Worm (Caenorhabditis elegans) whole organism, L1 larva: ENCODE results near the gene F18E9.7.
A peak's percentile ranks its signal among the peaks of the same experiment; 100 is the strongest.

Source experiments
- C04F5.9 ChIP-seq: sonication (generic microtip); optimal IDR thresholded peaks from 2 replicates; lab custom pipeline; 2016; ENCODE audit warnings: missing genetic modification characterization, missing compliant biosample characterization
- C16A3.4 ChIP-seq: fragments of 150-350 bp; optimal IDR thresholded peaks from 2 replicates; lab custom pipeline; 2014; ENCODE audit warnings: missing biosample characterization, missing genetic modification characterization
- C34B4.2 ChIP-seq: sonication (generic microtip); optimal IDR thresholded peaks from 2 replicates; lab custom pipeline; 2017; ENCODE audit warnings: mild to moderate bottlenecking, missing genetic modification characterization, missing compliant biosample characterization
- aha-1 ChIP-seq: fragments of 150-350 bp; optimal IDR thresholded peaks from 2 replicates; lab custom pipeline; 2014; ENCODE audit warnings: missing biosample characterization, missing genetic modification characterization
- alr-1 ChIP-seq: fragments of 200-800 bp; sonication (Bioruptor generic); optimal IDR thresholded peaks from 2 replicates; lab custom pipeline; 2018; ENCODE audit warnings: borderline replicate concordance, mild to moderate bottlenecking, missing genetic modification characterization, missing compliant biosample characterization
- ama-1 ChIP-seq: fragments of 150-350 bp; optimal IDR thresholded peaks from 2 replicates; lab custom pipeline; 2014
- blmp-1 ChIP-seq: fragments of 150-350 bp; optimal IDR thresholded peaks from 2 replicates; lab custom pipeline; 2014; ENCODE audit warnings: missing biosample characterization, missing genetic modification characterization
- ceh-63 ChIP-seq: fragments of 200-800 bp; sonication (Bioruptor generic); optimal IDR thresholded peaks from 2 replicates; lab custom pipeline; 2018; ENCODE audit warnings: mild to moderate bottlenecking, missing genetic modification characterization, missing compliant biosample characterization
- ceh-8 ChIP-seq: fragments of 200-800 bp; sonication (Bioruptor generic); optimal IDR thresholded peaks from 2 replicates; lab custom pipeline; 2018; ENCODE audit warnings: mild to moderate bottlenecking, missing genetic modification characterization, moderate library complexity, missing compliant biosample characterization
- ceh-82 ChIP-seq, 3 experiments: fragments of 150-350 bp in 1 of 3; sonication (generic microtip) in 2 of 3; optimal IDR thresholded peaks; 2 replicates each; lab custom pipeline; 2014 to 2017; ENCODE audit warnings: missing biosample characterization in 3 of 3, missing genetic modification characterization in 3 of 3
- ceh-90 ChIP-seq: sonication (generic microtip); optimal IDR thresholded peaks from 2 replicates; lab custom pipeline; 2016; ENCODE audit warnings: missing genetic modification characterization, missing compliant biosample characterization
- ces-1 ChIP-seq: fragments of 150-350 bp; optimal IDR thresholded peaks from 2 replicates; lab custom pipeline; 2014; ENCODE audit warnings: missing biosample characterization, missing genetic modification reagents, missing genetic modification characterization
- dsc-1 ChIP-seq: sonication (generic microtip); optimal IDR thresholded peaks from 2 replicates; lab custom pipeline; 2016; ENCODE audit warnings: mild to moderate bottlenecking, missing genetic modification characterization, missing compliant biosample characterization
- efl-3 ChIP-seq: fragments of 200-800 bp; sonication (Bioruptor generic); optimal IDR thresholded peaks from 2 replicates; lab custom pipeline; 2018; ENCODE audit warnings: mild to moderate bottlenecking, missing genetic modification characterization, missing compliant biosample characterization
- egl-13 ChIP-seq: sonication (generic microtip); optimal IDR thresholded peaks from 2 replicates; lab custom pipeline; 2016; ENCODE audit warnings: missing genotype, missing genetic modification reagents, missing genetic modification characterization, missing compliant biosample characterization
- ets-5 ChIP-seq: fragments of 200-800 bp; sonication (Bioruptor generic); IDR thresholded peaks from 2 replicates; pipeline ENCODE4 v1.3.6; 2022; ENCODE audit warnings: missing genetic modification characterization, missing compliant biosample characterization
- fkh-4 ChIP-seq: sonication (generic microtip); optimal IDR thresholded peaks from 2 replicates; lab custom pipeline; 2016; ENCODE audit warnings: missing compliant biosample characterization, missing genetic modification characterization, borderline replicate concordance
- fos-1 ChIP-seq: fragments of 150-350 bp; optimal IDR thresholded peaks from 2 replicates; lab custom pipeline; 2014; ENCODE audit warnings: missing biosample characterization, missing genetic modification characterization
- grh-1 ChIP-seq: fragments of 200-800 bp; sonication (Bioruptor generic); IDR thresholded peaks from 2 replicates; pipeline ENCODE4 v1.3.6; 2022; ENCODE audit warnings: missing genetic modification reagents, missing genetic modification characterization, missing compliant biosample characterization
- irx-1 ChIP-seq: sonication (generic microtip); optimal IDR thresholded peaks from 2 replicates; lab custom pipeline; 2016; ENCODE audit warnings: missing genetic modification characterization, missing compliant biosample characterization
- isw-1 ChIP-seq: fragments of 200-800 bp; sonication (Bioruptor generic); IDR thresholded peaks from 2 replicates; pipeline ENCODE4 v1.3.6; 2022; ENCODE audit warnings: missing genetic modification characterization, missing compliant biosample characterization
- lin-14 ChIP-seq: fragments of 200-800 bp; sonication (Bioruptor generic); optimal IDR thresholded peaks from 2 replicates; lab custom pipeline; 2018; ENCODE audit warnings: mild to moderate bottlenecking, missing genetic modification characterization, moderate library complexity, missing compliant biosample characterization
- lin-35 ChIP-seq, 2 experiments: fragments of 150-350 bp; optimal IDR thresholded peaks; 2 replicates each; lab custom pipeline; 2014; ENCODE audit warnings: missing biosample characterization in 2 of 2, missing genetic modification characterization in 2 of 2, missing genetic modification reagents in 2 of 2
- lin-39 ChIP-seq: fragments of 150-350 bp; optimal IDR thresholded peaks from 2 replicates; lab custom pipeline; 2014; ENCODE audit warnings: missing biosample characterization, missing genetic modification reagents, missing genetic modification characterization
- lir-3 ChIP-seq: sonication (generic microtip); optimal IDR thresholded peaks from 2 replicates; lab custom pipeline; 2016; ENCODE audit warnings: mild to moderate bottlenecking, missing genetic modification characterization, moderate library complexity, missing compliant biosample characterization; ENCODE audit not compliant: poor library complexity
- mab-9 ChIP-seq: fragments of 200-800 bp; sonication (Bioruptor generic); IDR thresholded peaks from 2 replicates; pipeline ENCODE4 v1.3.6; 2022; ENCODE audit warnings: missing genetic modification reagents, missing genetic modification characterization, missing compliant biosample characterization
- mdl-1 ChIP-seq, 2 experiments: fragments of 150-350 bp; optimal IDR thresholded peaks; 2 replicates each; lab custom pipeline; 2014 to 2017; ENCODE audit warnings: missing biosample characterization in 2 of 2, missing genetic modification characterization in 2 of 2, inconsistent platforms in 1 of 2
- mef-2 ChIP-seq: fragments of 150-350 bp; optimal IDR thresholded peaks from 2 replicates; lab custom pipeline; 2014; ENCODE audit warnings: missing biosample characterization, missing genetic modification characterization
- nhr-11 ChIP-seq: fragments of 150-350 bp; optimal IDR thresholded peaks from 2 replicates; lab custom pipeline; 2014; ENCODE audit warnings: missing biosample characterization, missing genetic modification characterization
- nhr-12 ChIP-seq: sonication (generic microtip); optimal IDR thresholded peaks from 2 replicates; lab custom pipeline; 2017; ENCODE audit warnings: missing biosample characterization, missing genetic modification characterization
- nhr-19 ChIP-seq: fragments of 200-800 bp; sonication (Bioruptor generic); conservative IDR thresholded peaks from 2 replicates; pipeline ENCODE4 v1.3.6; 2022; ENCODE audit warnings: missing genetic modification characterization, missing compliant biosample characterization
- nhr-20 ChIP-seq: sonication (generic microtip); optimal IDR thresholded peaks from 2 replicates; lab custom pipeline; 2016; ENCODE audit warnings: mild to moderate bottlenecking, missing genetic modification characterization, missing compliant biosample characterization
- nhr-28 ChIP-seq: fragments of 150-350 bp; optimal IDR thresholded peaks from 2 replicates; lab custom pipeline; 2014; ENCODE audit warnings: missing biosample characterization, missing genetic modification characterization
- nhr-47 ChIP-seq: sonication (generic microtip); optimal IDR thresholded peaks from 2 replicates; lab custom pipeline; 2016; ENCODE audit warnings: mild to moderate bottlenecking, missing genetic modification characterization, moderate library complexity, missing compliant biosample characterization
- nhr-71 ChIP-seq: sonication (generic microtip); optimal IDR thresholded peaks from 2 replicates; lab custom pipeline; 2016; ENCODE audit warnings: mild to moderate bottlenecking, missing genetic modification characterization, moderate library complexity, missing compliant biosample characterization
- nhr-76 ChIP-seq: sonication (generic microtip); optimal IDR thresholded peaks from 2 replicates; lab custom pipeline; 2017; ENCODE audit warnings: missing biosample characterization, missing genetic modification characterization
- nhr-77 ChIP-seq: fragments of 150-350 bp; optimal IDR thresholded peaks from 2 replicates; lab custom pipeline; 2014; ENCODE audit warnings: missing biosample characterization, missing genetic modification characterization
- nhr-85 ChIP-seq: sonication (generic microtip); peaks from one replicate; lab custom pipeline; 2016; ENCODE audit warnings: missing genetic modification characterization, inconsistent platforms, missing compliant biosample characterization
- pqm-1 ChIP-seq: sonication (generic microtip); optimal IDR thresholded peaks from 3 replicates; lab custom pipeline; 2017; ENCODE audit warnings: missing biosample characterization, missing genetic modification characterization
- rnt-1 ChIP-seq: sonication (generic microtip); optimal IDR thresholded peaks from 2 replicates; lab custom pipeline; 2016; ENCODE audit warnings: mild to moderate bottlenecking, missing genetic modification characterization, moderate library complexity, missing compliant biosample characterization
- snpc-4 ChIP-seq: fragments of 150-350 bp; optimal IDR thresholded peaks from 2 replicates; lab custom pipeline; 2014; ENCODE audit warnings: missing biosample characterization, missing genetic modification characterization
- snu-23 ChIP-seq: sonication (generic microtip); optimal IDR thresholded peaks from 2 replicates; lab custom pipeline; 2016; ENCODE audit warnings: missing genetic modification characterization, missing compliant biosample characterization
- sox-4 ChIP-seq: sonication (generic microtip); optimal IDR thresholded peaks from 2 replicates; lab custom pipeline; 2016; ENCODE audit warnings: missing genetic modification characterization, missing compliant biosample characterization
- sptf-1 ChIP-seq: fragments of 150-350 bp; optimal IDR thresholded peaks from 2 replicates; lab custom pipeline; 2014; ENCODE audit warnings: missing biosample characterization, missing genetic modification characterization
- swsn-7 ChIP-seq: sonication (generic microtip); optimal IDR thresholded peaks from 2 replicates; lab custom pipeline; 2016; ENCODE audit warnings: missing genetic modification characterization, missing compliant biosample characterization
- tbx-2 ChIP-seq: sonication (generic microtip); optimal IDR thresholded peaks from 2 replicates; lab custom pipeline; 2016; ENCODE audit warnings: missing genetic modification characterization, missing compliant biosample characterization
- tlp-1 ChIP-seq: fragments of 150-350 bp; optimal IDR thresholded peaks from 2 replicates; lab custom pipeline; 2014; ENCODE audit warnings: missing biosample characterization, missing genetic modification characterization
- unc-30 ChIP-seq: sonication (generic microtip); optimal IDR thresholded peaks from 2 replicates; lab custom pipeline; 2017; ENCODE audit warnings: missing biosample characterization, missing genetic modification characterization
- unc-86 ChIP-seq: sonication (generic microtip); optimal IDR thresholded peaks from 2 replicates; lab custom pipeline; 2016; ENCODE audit warnings: missing genetic modification characterization, missing compliant biosample characterization
- unc-98 ChIP-seq: fragments of 200-800 bp; sonication (Bioruptor generic); IDR thresholded peaks from 2 replicates; pipeline ENCODE4 v1.3.6; 2022; ENCODE audit warnings: missing genetic modification characterization, missing compliant biosample characterization
- zag-1 ChIP-seq: fragments of 150-350 bp; optimal IDR thresholded peaks from 2 replicates; lab custom pipeline; 2014; ENCODE audit warnings: missing biosample characterization, missing genetic modification characterization
- ztf-11 ChIP-seq, 2 experiments: sonication (generic microtip); optimal IDR thresholded peaks; 2 replicates each; lab custom pipeline; 2016 to 2017; ENCODE audit warnings: missing genetic modification characterization in 2 of 2, missing biosample characterization in 1 of 2, missing compliant biosample characterization in 1 of 2
- ztf-4 ChIP-seq: fragments of 150-350 bp; optimal IDR thresholded peaks from 2 replicates; lab custom pipeline; 2014; ENCODE audit warnings: missing biosample characterization, missing genetic modification characterization

F18E9.7 gene

ce11 chrX:8608756-8609155, 11.2 kb upstream of the F18E9.7 start (continued):
- TF ChIP-seq lin-35 (GFP tag; optimal IDR thresholded peaks at IDR 0.05; lab: Kevin White, UChicago) (peak in 1 of 2 experiments; percentile 62), snpc-4 (no peak), zag-1 (tag; lab: Kevin White, UChicago) (no peak)

ce11 chrX:8605005-8605404, 7.5 kb upstream of the F18E9.7 start, which contains the start of the genes H35N09.2 and H35N09.1:
Gene H35N09.2, minus strand, starts transcription at chrX:8605058.
Gene H35N09.1, plus strand, starts transcription at chrX:8605339.
- TF ChIP-seq nhr-28, result no peak
- peak; percentile 35 for TF ChIP-seq blmp-1 (tag; lab: Kevin White, UChicago)
- TF ChIP-seq nhr-71 (tag; lab: Kevin White, UChicago), result peak; percentile 49
- TF ChIP-seq swsn-7 (tag; lab: Kevin White, UChicago), result peak; percentile 30
- TF ChIP-seq nhr-77 (tag; lab: Kevin White, UChicago), result peak; percentile 25
- no peak for TF ChIP-seq C34B4.2 (tag; lab: Kevin White, UChicago)
- no peak for TF ChIP-seq nhr-85 (tag; lab: Kevin White, UChicago)
- no peak for TF ChIP-seq nhr-11 (tag; lab: Kevin White, UChicago)
- no peak for TF ChIP-seq alr-1 (tag; lab: Kevin White, UChicago)
- no peak for TF ChIP-seq dsc-1 (tag; lab: Kevin White, UChicago)
- TF ChIP-seq sptf-1, result no peak
- no peak for TF ChIP-seq ceh-8
- TF ChIP-seq C16A3.4 (tag; lab: Kevin White, UChicago), result peak; percentile 58
- TF ChIP-seq unc-98 (GFP tag; lab: Robert Waterston, UW), result no peak
- TF ChIP-seq tlp-1 (tag; lab: Kevin White, UChicago), result no peak
- peak in 2 of 3 experiments; percentile 4 to 51 for TF ChIP-seq ceh-82 (tag; optimal IDR thresholded peaks at IDR 0.05; lab: Kevin White, UChicago)
- no peak for TF ChIP-seq pqm-1 (tag; lab: Kevin White, UChicago)
- TF ChIP-seq ces-1 (GFP tag; lab: Kevin White, UChicago), result no peak
- no peak for TF ChIP-seq lir-3 (tag; lab: Kevin White, UChicago)
- TF ChIP-seq ama-1 (lab: Kevin White, UChicago), result no peak
- no peak for TF ChIP-seq grh-1
- TF ChIP-seq nhr-19 (GFP tag; lab: Robert Waterston, UW), result no peak
- TF ChIP-seq nhr-76 (tag; lab: Kevin White, UChicago), result no peak
- TF ChIP-seq ceh-63 (GFP tag; lab: Kevin White, UChicago), result no peak
- peak; percentile 8 to 78 for TF ChIP-seq lin-35 (GFP tag; optimal IDR thresholded peaks at IDR 0.05; lab: Kevin White, UChicago)
- TF ChIP-seq mef-2 (tag; lab: Kevin White, UChicago), result no peak
- no peak for TF ChIP-seq efl-3 (GFP tag; lab: Kevin White, UChicago)
- no peak for TF ChIP-seq nhr-12 (tag; lab: Kevin White, UChicago)
- TF ChIP-seq mdl-1 (tag; optimal IDR thresholded peaks at IDR 0.05; lab: Kevin White, UChicago), result peak in 1 of 2 experiments; percentile 38
- TF ChIP-seq lin-14 (GFP tag; lab: Kevin White, UChicago), result peak; percentile 71
- TF ChIP-seq aha-1 (tag; lab: Kevin White, UChicago), result no peak
- no peak for TF ChIP-seq mab-9 (GFP tag; lab: Robert Waterston, UW)
- no peak for TF ChIP-seq fos-1
- TF ChIP-seq unc-30, result no peak
- no peak for TF ChIP-seq ztf-11 (tag; optimal IDR thresholded peaks at IDR 0.05; lab: Kevin White, UChicago)
- TF ChIP-seq tbx-2 (tag; lab: Kevin White, UChicago), result peak; percentile 7
- TF ChIP-seq unc-86 (tag; lab: Kevin White, UChicago), result no peak
- no peak for TF ChIP-seq ets-5 (GFP tag; lab: Robert Waterston, UW)
- TF ChIP-seq egl-13 (tag; lab: Kevin White, UChicago), result no peak
- TF ChIP-seq fkh-4 (tag; lab: Kevin White, UChicago), result no peak
- peak; percentile 56 for TF ChIP-seq nhr-20 (tag; lab: Kevin White, UChicago)
- TF ChIP-seq isw-1, result no peak
- no peak for TF ChIP-seq irx-1 (tag; lab: Kevin White, UChicago)
- TF ChIP-seq lin-39 (tag; lab: Kevin White, UChicago), result no peak
- peak; percentile 61 for TF ChIP-seq snu-23 (GFP tag; lab: Kevin White, UChicago)
- TF ChIP-seq ceh-90 (tag; lab: Kevin White, UChicago), result no peak
- TF ChIP-seq C04F5.9 (tag; lab: Kevin White, UChicago), result no peak
- peak; percentile 34 for TF ChIP-seq rnt-1 (tag; lab: Kevin White, UChicago)
- TF ChIP-seq ztf-4 (tag; lab: Kevin White, UChicago), result no peak
- no peak for TF ChIP-seq sox-4
- TF ChIP-seq nhr-47, result peak; percentile 45
